Worm (Caenorhabditis elegans): Measurements from ENCODE around the gene T10D4.11.

- TF ChIP-seq flt-1 (GFP tag; IDR thresholded peaks at IDR 0.05) (no peak), ztf-29 (GFP tag; IDR thresholded peaks at IDR 0.05) (no peak), med-1 (GFP tag; optimal IDR thresholded peaks at IDR 0.05; ENCODE audit: insufficient read depth) (no peak), ztf-23 (GFP tag; IDR thresholded peaks at IDR 0.05) (no peak), tab-1 (GFP tag; IDR thresholded peaks at IDR 0.05) (no peak), klf-2 (GFP tag; conservative IDR thresholded peaks at IDR 0.05) (no peak), ref-1 (GFP tag; conservative IDR thresholded peaks at IDR 0.05) (no peak), cog-1 (tag; optimal IDR thresholded peaks at IDR 0.05) (no peak), T22C8.4 (GFP tag; IDR thresholded peaks at IDR 0.05) (no peak)
Measured at ce11 chrII:3112313-3112712, 37.1 kb downstream of the T10D4.11 start, which contains the start of gene Y25C1A.2.

Measured in whole organism, midembryonic.